Fruit fly (Drosophila melanogaster) whole organism, adult: ENCODE data around the gene dib.

ENCODE experiments used
- CG11617 ChIP-seq: fragments of 200-800 bp; sonication (Bioruptor generic); optimal IDR thresholded peaks from 2 replicates; lab custom pipeline; 2017; ENCODE audit warnings: mild to moderate bottlenecking, missing biosample characterization, missing genetic modification reagents, missing genetic modification characterization
- CG12768 ChIP-seq: fragments of 200-800 bp; sonication (Bioruptor generic); optimal IDR thresholded peaks from 2 replicates; lab custom pipeline; 2017; ENCODE audit warnings: missing biosample characterization, missing genetic modification characterization, mild to moderate bottlenecking, moderate library complexity, missing genetic modification reagents
- CG14711 ChIP-seq: fragments of 200-800 bp; sonication (Bioruptor generic); optimal IDR thresholded peaks from 2 replicates; lab custom pipeline; 2018; ENCODE audit warnings: missing biosample characterization, mild to moderate bottlenecking, missing genetic modification characterization, moderate library complexity
- CG1620 ChIP-seq: fragments of 200-800 bp; sonication (Bioruptor generic); optimal IDR thresholded peaks from 2 replicates; lab custom pipeline; 2016; ENCODE audit warnings: missing biosample characterization, missing genetic modification characterization
- CG33017 ChIP-seq: fragments of 200-800 bp; sonication (Bioruptor generic); optimal IDR thresholded peaks from 2 replicates; lab custom pipeline; 2018; ENCODE audit warnings: missing biosample characterization, mild to moderate bottlenecking, missing genetic modification characterization, moderate library complexity
- CG5204 ChIP-seq: fragments of 200-800 bp; sonication (Bioruptor generic); optimal IDR thresholded peaks from 2 replicates; lab custom pipeline; 2016; ENCODE audit warnings: missing biosample characterization, missing genetic modification characterization
- CG7045 ChIP-seq: fragments of 200-800 bp; sonication (Bioruptor generic); optimal IDR thresholded peaks from 2 replicates; lab custom pipeline; 2017; ENCODE audit warnings: missing biosample characterization, mild to moderate bottlenecking, missing genetic modification characterization
- CG7101 ChIP-seq: fragments of 200-800 bp; sonication (Bioruptor generic); optimal IDR thresholded peaks from 2 replicates; lab custom pipeline; 2018; ENCODE audit warnings: missing biosample characterization, mild to moderate bottlenecking, missing genetic modification characterization, moderate library complexity
- Clk ChIP-seq: fragments of 200-800 bp; sonication (Bioruptor generic); optimal IDR thresholded peaks from 2 replicates; lab custom pipeline; 2017; ENCODE audit warnings: missing biosample characterization, missing genetic modification characterization
- Crg-1 ChIP-seq: fragments of 200-800 bp; sonication (Bioruptor generic); optimal IDR thresholded peaks from 2 replicates; lab custom pipeline; 2016; ENCODE audit warnings: missing biosample characterization, missing genetic modification characterization
- Hr96 ChIP-seq: fragments of 200-800 bp; sonication (Bioruptor generic); optimal IDR thresholded peaks from 2 replicates; lab custom pipeline; 2016; ENCODE audit warnings: missing biosample characterization, missing genetic modification characterization
- Mnt ChIP-seq: fragments of 200-800 bp; sonication (Bioruptor generic); optimal IDR thresholded peaks from 2 replicates; lab custom pipeline; 2016; ENCODE audit warnings: missing biosample characterization, mild to moderate bottlenecking, missing genetic modification characterization
- bab1 ChIP-seq: fragments of 200-800 bp; sonication (Bioruptor generic); optimal IDR thresholded peaks from 3 replicates; lab custom pipeline; 2019; ENCODE audit warnings: missing biosample characterization, mild to moderate bottlenecking, missing genetic modification characterization, moderate library complexity
- cic ChIP-seq: fragments of 200-800 bp; sonication (Bioruptor generic); optimal IDR thresholded peaks from 2 replicates; lab custom pipeline; 2017; ENCODE audit warnings: missing biosample characterization, mild to moderate bottlenecking, missing genetic modification characterization, moderate library complexity
- cnc ChIP-seq, 2 experiments: fragments of >200 bp; optimal IDR thresholded peaks; 2 replicates each; lab custom pipeline; 2017
- kay ChIP-seq: fragments of 200-800 bp; sonication (Bioruptor generic); peaks from one replicate; lab custom pipeline; 2016; ENCODE audit warnings: missing biosample characterization, missing genetic modification characterization, borderline replicate concordance
- ovo ChIP-seq: fragments of 200-800 bp; sonication (Bioruptor generic); optimal IDR thresholded peaks from 2 replicates; lab custom pipeline; 2016; ENCODE audit warnings: missing biosample characterization, missing genetic modification characterization
- pad ChIP-seq: fragments of 200-800 bp; sonication (Bioruptor generic); optimal IDR thresholded peaks from 3 replicates; lab custom pipeline; 2017; ENCODE audit warnings: missing biosample characterization, missing genetic modification characterization, mild to moderate bottlenecking, moderate library complexity, missing genetic modification reagents
- tj ChIP-seq: fragments of 200-800 bp; sonication (Bioruptor generic); optimal IDR thresholded peaks from 3 replicates; lab custom pipeline; 2017; ENCODE audit warnings: missing biosample characterization, mild to moderate bottlenecking, missing genetic modification characterization, moderate library complexity
- toe ChIP-seq: fragments of 200-800 bp; sonication (Bioruptor generic); optimal IDR thresholded peaks from 2 replicates; lab custom pipeline; 2016; ENCODE audit warnings: missing biosample characterization, missing genetic modification characterization

dib gene

dm6 chr3L:4103258-4104247, 41.5 kb downstream of the dib start, which contains the start of gene Fit1:
Gene Fit1 (plus strand): TSS chr3L:4103564.
- TF ChIP-seq pad (GFP tag; lab: Kevin White, UChicago) (peak; percentile 37), ovo (GFP tag; lab: Kevin White, UChicago) (peak; percentile 51), CG12768 (peak; percentile 85), tj (GFP tag; lab: Kevin White, UChicago) (peak; percentile 43), kay (GFP tag; lab: Kevin White, UChicago) (peak; percentile 69), toe (GFP tag; lab: Kevin White, UChicago) (no peak), cnc (optimal IDR thresholded peaks at IDR 0.05; lab: Kevin White, UChicago) (no peak), CG7045 (peak; percentile 21), Hr96 (peak; percentile 22), Crg-1 (GFP tag; lab: Kevin White, UChicago) (peak; percentile 47), CG14711 (no peak), bab1 (no peak), CG11617 (peak; percentile 60), CG7101 (no peak), cic (GFP tag; lab: Kevin White, UChicago) (peak; percentile 95), Mnt (peak; percentile 76)

- TF ChIP-seq CG7045 (no peak), kay (GFP tag; lab: Kevin White, UChicago) (peak; percentile 94), CG1620 (GFP tag; lab: Kevin White, UChicago) (no peak), bab1 (no peak), cic (GFP tag; lab: Kevin White, UChicago) (peak; percentile 72), CG33017 (tag; lab: Kevin White, UChicago) (no peak), CG12768 (peak; percentile 35), CG11617 (no peak), Mnt (no peak), ovo (GFP tag; lab: Kevin White, UChicago) (no peak), Clk (GFP tag; lab: Kevin White, UChicago) (no peak), CG7101 (no peak)
Measured at dm6 chr3L:4107120-4107519, 45.0 kb downstream of the dib start.

dm6 chr3L:4108072-4108843, 46.2 kb downstream of the dib start, which contains the start of gene Ack:
Gene Ack (plus strand): TSS chr3L:4108186.
- no peak for TF ChIP-seq cnc (optimal IDR thresholded peaks at IDR 0.05; lab: Kevin White, UChicago)
- peak; percentile 76 for TF ChIP-seq bab1
- peak; percentile 37 for TF ChIP-seq tj (GFP tag; lab: Kevin White, UChicago)
- TF ChIP-seq pad (GFP tag; lab: Kevin White, UChicago) = no peak
- TF ChIP-seq cic (GFP tag; lab: Kevin White, UChicago) = peak; percentile 58
- TF ChIP-seq CG12768 = peak; percentile 45
- no peak for TF ChIP-seq CG7045
- no peak for TF ChIP-seq CG1620 (GFP tag; lab: Kevin White, UChicago)
- peak; percentile 16 for TF ChIP-seq toe (GFP tag; lab: Kevin White, UChicago)
- TF ChIP-seq CG7101 = no peak
- no peak for TF ChIP-seq CG5204 (GFP tag; lab: Kevin White, UChicago)
- TF ChIP-seq CG14711 = no peak
- TF ChIP-seq Mnt = peak; percentile 79
- no peak for TF ChIP-seq ovo (GFP tag; lab: Kevin White, UChicago)
- peak; percentile 51 for TF ChIP-seq CG11617
- TF ChIP-seq Crg-1 (GFP tag; lab: Kevin White, UChicago) = no peak
- no peak for TF ChIP-seq CG33017 (tag; lab: Kevin White, UChicago)
- TF ChIP-seq Hr96 = no peak
- TF ChIP-seq kay (GFP tag; lab: Kevin White, UChicago) = no peak
- TF ChIP-seq Clk (GFP tag; lab: Kevin White, UChicago) = peak; percentile 32

dm6 chr3L:4108844-4109494, 46.9 kb downstream of the dib start:
- TF ChIP-seq ovo (GFP tag; lab: Kevin White, UChicago) = no peak
- no peak for TF ChIP-seq Clk (GFP tag; lab: Kevin White, UChicago)
- peak; percentile 33 for TF ChIP-seq CG33017 (tag; lab: Kevin White, UChicago)
- peak; percentile 68 for TF ChIP-seq bab1
- TF ChIP-seq Hr96 = no peak
- peak; percentile 31 for TF ChIP-seq CG11617
- TF ChIP-seq CG5204 (GFP tag; lab: Kevin White, UChicago) = no peak
- peak; percentile 42 for TF ChIP-seq kay (GFP tag; lab: Kevin White, UChicago)
- no peak for TF ChIP-seq Mnt
- TF ChIP-seq CG7101 = peak; percentile 16
- peak; percentile 38 for TF ChIP-seq CG7045
- no peak for TF ChIP-seq cic (GFP tag; lab: Kevin White, UChicago)
- no peak for TF ChIP-seq cnc (optimal IDR thresholded peaks at IDR 0.05; lab: Kevin White, UChicago)
- TF ChIP-seq CG14711 = peak; percentile 32
- TF ChIP-seq CG1620 (GFP tag; lab: Kevin White, UChicago) = peak; percentile 28
- peak; percentile 21 for TF ChIP-seq Crg-1 (GFP tag; lab: Kevin White, UChicago)
- TF ChIP-seq tj (GFP tag; lab: Kevin White, UChicago) = no peak
- peak; percentile 21 for TF ChIP-seq pad (GFP tag; lab: Kevin White, UChicago)
- peak; percentile 23 for TF ChIP-seq CG12768
- TF ChIP-seq toe (GFP tag; lab: Kevin White, UChicago) = no peak

- TF ChIP-seq bab1 (no peak), CG33017 (tag; lab: Kevin White, UChicago) (no peak), kay (GFP tag; lab: Kevin White, UChicago) (no peak), CG7101 (no peak), tj (GFP tag; lab: Kevin White, UChicago) (no peak), Hr96 (no peak), Crg-1 (GFP tag; lab: Kevin White, UChicago) (no peak), CG5204 (GFP tag; lab: Kevin White, UChicago) (no peak), Clk (GFP tag; lab: Kevin White, UChicago) (no peak), pad (GFP tag; lab: Kevin White, UChicago) (no peak), toe (GFP tag; lab: Kevin White, UChicago) (no peak), Mnt (no peak), cic (GFP tag; lab: Kevin White, UChicago) (no peak), CG12768 (no peak), CG11617 (no peak)
Measured at dm6 chr3L:4110212-4110611, 48.1 kb downstream of the dib start.
